Worm (Caenorhabditis elegans) whole organism, L2 larva: ENCODE data around the gene srz-69.

Experiments used
- R02D3.7 ChIP-seq: fragments of 150-350 bp; optimal IDR thresholded peaks from 2 replicates; lab custom pipeline; 2014; ENCODE audit warnings: missing biosample characterization, missing genetic modification characterization
- Y55F3AM.14 ChIP-seq: fragments of 200-800 bp; sonication (Bioruptor generic); optimal IDR thresholded peaks from 2 replicates; lab custom pipeline; 2018; ENCODE audit warnings: mild to moderate bottlenecking, missing genetic modification characterization, missing compliant biosample characterization
- aly-2 ChIP-seq: fragments of 150-350 bp; optimal IDR thresholded peaks from 2 replicates; lab custom pipeline; 2014; ENCODE audit warnings: missing biosample characterization, missing genetic modification characterization
- lin-13 ChIP-seq: fragments of 150-350 bp; optimal IDR thresholded peaks from 2 replicates; lab custom pipeline; 2014; ENCODE audit warnings: missing biosample characterization, missing genetic modification reagents, missing genetic modification characterization
- mdl-1 ChIP-seq, 2 experiments: fragments of 150-350 bp in 1 of 2; sonication (generic microtip) in 1 of 2; optimal IDR thresholded peaks; 2 replicates each; lab custom pipeline; 2017; ENCODE audit warnings: missing biosample characterization in 2 of 2, missing genetic modification characterization in 2 of 2
- nhr-77 ChIP-seq: fragments of 150-350 bp; optimal IDR thresholded peaks from 2 replicates; lab custom pipeline; 2014; ENCODE audit warnings: missing biosample characterization, missing genetic modification characterization
- skn-1 ChIP-seq: sonication (generic microtip); optimal IDR thresholded peaks from 2 replicates; lab custom pipeline; 2017; ENCODE audit warnings: missing biosample characterization, missing genetic modification characterization
- sma-9 ChIP-seq, 2 experiments: fragments of 150-350 bp in 1 of 2; sonication (generic microtip) in 1 of 2; optimal IDR thresholded peaks; 2 replicates each; lab custom pipeline; 2014 to 2016; ENCODE audit warnings: missing genetic modification characterization in 2 of 2, mild to moderate bottlenecking in 1 of 2, missing biosample characterization in 1 of 2, missing compliant biosample characterization in 1 of 2, missing genetic modification reagents in 1 of 2, moderate library complexity in 1 of 2
- snpc-4 ChIP-seq: fragments of 150-350 bp; optimal IDR thresholded peaks from 2 replicates; lab custom pipeline; 2014; ENCODE audit warnings: missing biosample characterization, missing genetic modification characterization
- ztf-4 ChIP-seq: fragments of 150-350 bp; optimal IDR thresholded peaks from 2 replicates; lab custom pipeline; 2014; ENCODE audit warnings: missing biosample characterization, missing genetic modification characterization

DNA sequence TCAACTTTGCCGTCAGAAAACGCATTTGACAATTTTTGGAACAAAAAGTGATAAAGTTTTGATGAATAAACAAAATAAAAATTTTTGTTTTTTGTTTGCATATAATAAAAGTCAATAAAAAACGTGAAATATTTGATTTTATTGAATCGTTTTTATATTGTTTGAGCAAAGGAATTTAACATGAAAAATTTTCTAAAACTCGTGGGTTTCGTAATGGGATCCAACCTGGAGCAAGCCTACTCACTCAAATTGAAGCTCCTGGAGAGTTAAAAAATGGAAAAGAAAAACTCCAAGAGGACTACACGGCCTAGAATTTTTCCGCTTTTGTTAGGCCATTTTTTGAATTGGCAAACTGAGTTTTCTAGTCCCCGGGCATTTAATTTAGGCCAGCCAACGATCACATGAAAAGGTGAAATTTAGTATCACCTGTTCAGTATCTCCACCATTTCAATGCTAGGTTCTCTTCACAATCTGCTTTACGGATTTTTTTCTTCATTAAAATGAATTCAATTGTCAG lies 48.5 kb downstream of the srz-69 start, which contains the start of the genes C04C3.9 and srz-60:
- TF ChIP-seq Y55F3AM.14 = no peak
- TF ChIP-seq R02D3.7 (tag; lab: Kevin White, UChicago) = no peak
- no peak for TF ChIP-seq nhr-77
- no peak for TF ChIP-seq aly-2 (tag; lab: Kevin White, UChicago)
- TF ChIP-seq ztf-4 (tag; lab: Kevin White, UChicago) = no peak
- no peak for TF ChIP-seq sma-9 (GFP tag; optimal IDR thresholded peaks at IDR 0.05; lab: Kevin White, UChicago)
- no peak for TF ChIP-seq sma-9 (tag; optimal IDR thresholded peaks at IDR 0.05; lab: Kevin White, UChicago)
- no peak for TF ChIP-seq mdl-1 (tag; optimal IDR thresholded peaks at IDR 0.05; lab: Kevin White, UChicago)
- TF ChIP-seq lin-13 (GFP tag; lab: Kevin White, UChicago) = no peak
- no peak for TF ChIP-seq skn-1 (tag; lab: Kevin White, UChicago)
- no peak for TF ChIP-seq snpc-4 (tag; lab: Kevin White, UChicago)
